Worm (Caenorhabditis elegans) whole organism, young adult: ENCODE results near the gene epg-9.

Source experiments
- B0035.1 ChIP-seq: sonication (generic microtip); optimal IDR thresholded peaks from 2 replicates; lab custom pipeline; 2016; ENCODE audit warnings: missing genetic modification characterization, mild to moderate bottlenecking, missing compliant biosample characterization, missing genotype, missing genetic modification reagents
- B0336.3 ChIP-seq: fragments of 200-800 bp; sonication (Bioruptor generic); IDR thresholded peaks from 2 replicates; pipeline ENCODE4 v1.3.6; 2022; ENCODE audit warnings: missing genetic modification characterization, missing compliant biosample characterization
- C06A6.2 ChIP-seq: fragments of 200-800 bp; sonication (Bioruptor generic); conservative IDR thresholded peaks from 2 replicates; pipeline ENCODE4 v1.3.6; 2022; ENCODE audit warnings: missing genetic modification characterization, missing compliant biosample characterization
- F10E7.11 ChIP-seq: sonication (generic microtip); optimal IDR thresholded peaks from 2 replicates; lab custom pipeline; 2017; ENCODE audit warnings: mild to moderate bottlenecking, missing genetic modification characterization, moderate library complexity, missing compliant biosample characterization
- F22D6.2 ChIP-seq: sonication (generic microtip); optimal IDR thresholded peaks from 2 replicates; lab custom pipeline; 2016; ENCODE audit warnings: mild to moderate bottlenecking, missing genetic modification characterization, missing compliant biosample characterization
- F33H1.4 ChIP-seq: fragments of 200-800 bp; sonication (Bioruptor generic); IDR thresholded peaks from 2 replicates; pipeline ENCODE4 v1.3.6; 2022; ENCODE audit warnings: missing genetic modification reagents, missing genetic modification characterization, missing compliant biosample characterization
- F39B2.1 ChIP-seq: fragments of 200-800 bp; sonication (Bioruptor generic); IDR thresholded peaks from 2 replicates; pipeline ENCODE4 v1.3.6; 2022; ENCODE audit warnings: missing genetic modification reagents, missing genetic modification characterization, missing compliant biosample characterization
- F49E8.2 ChIP-seq: sonication (generic microtip); optimal IDR thresholded peaks from 3 replicates; lab custom pipeline; 2017; ENCODE audit warnings: missing genetic modification characterization, mild to moderate bottlenecking, missing compliant biosample characterization, antibody characterized with exemption, moderate library complexity; ENCODE audit not compliant: insufficient read depth
- F52B5.7 ChIP-seq: sonication (generic microtip); optimal IDR thresholded peaks from 2 replicates; lab custom pipeline; 2016; ENCODE audit warnings: mild to moderate bottlenecking, missing genetic modification characterization, missing compliant biosample characterization
- F57C9.4 ChIP-seq: sonication (generic microtip); optimal IDR thresholded peaks from 2 replicates; lab custom pipeline; 2017; ENCODE audit warnings: mild to moderate bottlenecking, missing genetic modification characterization, missing compliant biosample characterization
- K12H6.12 ChIP-seq: fragments of 200-800 bp; sonication (Bioruptor generic); optimal IDR thresholded peaks from 2 replicates; lab custom pipeline; 2018; ENCODE audit warnings: mild to moderate bottlenecking, missing genetic modification characterization, missing compliant biosample characterization
- T26A5.8 ChIP-seq: sonication (generic microtip); optimal IDR thresholded peaks from 2 replicates; lab custom pipeline; 2016; ENCODE audit warnings: missing genetic modification characterization, missing compliant biosample characterization
- Y53G8AR.9 ChIP-seq: fragments of 200-800 bp; sonication (Bioruptor generic); conservative IDR thresholded peaks from 2 replicates; pipeline ENCODE4 v1.3.6; 2022; ENCODE audit warnings: missing genetic modification reagents, missing genetic modification characterization, missing compliant biosample characterization
- Y56A3A.18 ChIP-seq: fragments of 200-800 bp; sonication (Bioruptor generic); IDR thresholded peaks from 2 replicates; pipeline ENCODE4 v1.3.6; 2022; ENCODE audit warnings: missing genetic modification reagents, missing genetic modification characterization, missing compliant biosample characterization
- Y67H2A.10 ChIP-seq: fragments of 200-800 bp; sonication (Bioruptor generic); conservative IDR thresholded peaks from 2 replicates; pipeline ENCODE4 v1.3.6; 2022; ENCODE audit warnings: missing genetic modification reagents, missing genetic modification characterization, missing compliant biosample characterization
- Y95B8A.8 ChIP-seq: fragments of 200-800 bp; sonication (Bioruptor generic); IDR thresholded peaks from 2 replicates; pipeline ENCODE4 v1.3.6; 2022; ENCODE audit warnings: missing genetic modification reagents, missing genetic modification characterization, missing compliant biosample characterization
- athp-1 ChIP-seq: sonication (generic microtip); optimal IDR thresholded peaks from 2 replicates; lab custom pipeline; 2017; ENCODE audit warnings: mild to moderate bottlenecking, missing genetic modification characterization, missing compliant biosample characterization
- ceh-100 ChIP-seq: fragments of 200-800 bp; sonication (Bioruptor generic); IDR thresholded peaks from 2 replicates; pipeline ENCODE4 v1.3.6; 2022; ENCODE audit warnings: missing genetic modification reagents, missing genetic modification characterization, missing compliant biosample characterization
- ceh-58 ChIP-seq: fragments of 200-800 bp; sonication (Bioruptor generic); IDR thresholded peaks from 2 replicates; pipeline ENCODE4 v1.3.6; 2022; ENCODE audit warnings: missing genetic modification characterization, missing compliant biosample characterization
- ceh-91 ChIP-seq: fragments of 200-800 bp; sonication (Bioruptor generic); IDR thresholded peaks from 2 replicates; pipeline ENCODE4 v1.3.6; 2022; ENCODE audit warnings: missing genetic modification reagents, missing genetic modification characterization, missing compliant biosample characterization
- dpff-1 ChIP-seq: sonication (generic microtip); optimal IDR thresholded peaks from 2 replicates; lab custom pipeline; 2017; ENCODE audit warnings: mild to moderate bottlenecking, missing genetic modification characterization, missing compliant biosample characterization
- ekl-4 ChIP-seq: fragments of 200-800 bp; sonication (Bioruptor generic); IDR thresholded peaks from 2 replicates; pipeline ENCODE4 v1.3.6; 2022; ENCODE audit warnings: missing genetic modification reagents, missing genetic modification characterization, missing compliant biosample characterization
- hlh-12 ChIP-seq: sonication (generic microtip); optimal IDR thresholded peaks from 2 replicates; lab custom pipeline; 2016; ENCODE audit warnings: missing genetic modification characterization, missing compliant biosample characterization
- hlh-26 ChIP-seq: fragments of 200-800 bp; sonication (Bioruptor generic); conservative IDR thresholded peaks from 2 replicates; pipeline ENCODE4 v1.3.6; 2022; ENCODE audit warnings: missing genetic modification reagents, missing genetic modification characterization, missing compliant biosample characterization
- hmg-1.2 ChIP-seq: fragments of 200-800 bp; sonication (Bioruptor generic); IDR thresholded peaks from 2 replicates; pipeline ENCODE4 v1.3.6; 2022; ENCODE audit warnings: missing genetic modification reagents, missing genetic modification characterization, missing compliant biosample characterization
- hrde-1 ChIP-seq: sonication (generic microtip); optimal IDR thresholded peaks from 2 replicates; lab custom pipeline; 2016; ENCODE audit warnings: missing genetic modification characterization, mild to moderate bottlenecking, missing compliant biosample characterization, moderate library complexity, missing genotype, missing genetic modification reagents, borderline replicate concordance
- lin-35 ChIP-seq, 3 experiments: fragments of 150-350 bp in 2 of 3; sonication (generic microtip) in 1 of 3; optimal IDR thresholded peaks; 2 replicates each; lab custom pipeline; 2014 to 2018; ENCODE audit warnings: missing biosample characterization in 3 of 3, missing genetic modification characterization in 3 of 3, missing genetic modification reagents in 3 of 3
- lsl-1 ChIP-seq: fragments of 200-800 bp; sonication (Bioruptor generic); optimal IDR thresholded peaks from 2 replicates; lab custom pipeline; 2018; ENCODE audit warnings: mild to moderate bottlenecking, missing genetic modification characterization, moderate library complexity, missing compliant biosample characterization
- madf-10 ChIP-seq: sonication (generic microtip); optimal IDR thresholded peaks from 2 replicates; lab custom pipeline; 2016; ENCODE audit warnings: mild to moderate bottlenecking, missing genetic modification characterization, missing compliant biosample characterization
- madf-6 ChIP-seq: fragments of 200-800 bp; sonication (Bioruptor generic); IDR thresholded peaks from 2 replicates; pipeline ENCODE4 v1.3.6; 2022; ENCODE audit warnings: missing genetic modification reagents, missing genetic modification characterization, missing compliant biosample characterization
- mcd-1 ChIP-seq: fragments of 200-800 bp; sonication (Bioruptor generic); IDR thresholded peaks from 2 replicates; pipeline ENCODE4 v1.3.6; 2022; ENCODE audit warnings: missing genetic modification reagents, missing genetic modification characterization, missing compliant biosample characterization
- nhr-179 ChIP-seq: sonication (generic microtip); optimal IDR thresholded peaks from 2 replicates; lab custom pipeline; 2016; ENCODE audit warnings: mild to moderate bottlenecking, missing genetic modification characterization, missing compliant biosample characterization
- rec-8 ChIP-seq, 2 experiments: sonication (generic microtip); optimal IDR thresholded peaks; 2 replicates each; lab custom pipeline; 2016; ENCODE audit warnings: mild to moderate bottlenecking in 2 of 2, missing genetic modification characterization in 2 of 2, missing genetic modification reagents in 2 of 2, missing genotype in 2 of 2, missing biosample characterization in 1 of 2, missing compliant biosample characterization in 1 of 2, moderate library complexity in 1 of 2
- sdz-38 ChIP-seq: sonication (generic microtip); optimal IDR thresholded peaks from 2 replicates; lab custom pipeline; 2016; ENCODE audit warnings: missing genotype, missing genetic modification characterization, missing compliant biosample characterization
- snpc-1.3 ChIP-seq: sonication (generic microtip); optimal IDR thresholded peaks from 2 replicates; lab custom pipeline; 2017; ENCODE audit warnings: missing genetic modification characterization, mild to moderate bottlenecking, missing compliant biosample characterization, antibody characterized with exemption, moderate library complexity, missing genotype, missing genetic modification reagents; ENCODE audit not compliant: insufficient read depth
- tlf-1 ChIP-seq: fragments of 200-800 bp; sonication (Bioruptor generic); optimal IDR thresholded peaks from 2 replicates; lab custom pipeline; 2018; ENCODE audit warnings: mild to moderate bottlenecking, missing genetic modification characterization, missing compliant biosample characterization
- unc-130 ChIP-seq: sonication (generic microtip); optimal IDR thresholded peaks from 2 replicates; lab custom pipeline; 2016; ENCODE audit warnings: missing genetic modification reagents, missing genetic modification characterization, missing compliant biosample characterization
- unc-62 ChIP-seq: fragments of 150-350 bp; optimal IDR thresholded peaks from 2 replicates; lab custom pipeline; 2014; ENCODE audit warnings: missing biosample characterization, missing genetic modification reagents, missing genetic modification characterization
- zfh-2 ChIP-seq: fragments of 200-800 bp; sonication (Bioruptor generic); conservative IDR thresholded peaks from 2 replicates; pipeline ENCODE4 v1.3.6; 2022; ENCODE audit warnings: missing genetic modification reagents, missing genetic modification characterization, missing compliant biosample characterization
- ztf-22 ChIP-seq: fragments of 200-800 bp; sonication (Bioruptor generic); optimal IDR thresholded peaks from 2 replicates; lab custom pipeline; 2018; ENCODE audit warnings: mild to moderate bottlenecking, missing genetic modification characterization, moderate library complexity, missing compliant biosample characterization
- ztf-26 ChIP-seq: sonication (generic microtip); optimal IDR thresholded peaks from 2 replicates; lab custom pipeline; 2017; ENCODE audit warnings: missing genetic modification characterization, missing compliant biosample characterization

Gene epg-9

ce11 chrIV:2602862-2603189 is 1.9 kb downstream of the epg-9 start (continued):
- TF ChIP-seq hrde-1 (tag; lab: Kevin White, UChicago) (no peak), rec-8 (tag; optimal IDR thresholded peaks at IDR 0.05; lab: Kevin White, UChicago) (no peak), Y67H2A.10 (GFP tag; lab: Robert Waterston, UW) (no peak), dpff-1 (tag; lab: Kevin White, UChicago) (no peak), nhr-179 (tag; lab: Kevin White, UChicago) (no peak), lsl-1 (GFP tag; lab: Kevin White, UChicago) (no peak), ceh-58 (no peak), T26A5.8 (tag; lab: Kevin White, UChicago) (no peak), F33H1.4 (GFP tag; lab: Robert Waterston, UW) (peak; percentile 39), sdz-38 (tag; lab: Kevin White, UChicago) (no peak), hmg-1.2 (GFP tag; lab: Robert Waterston, UW) (no peak), tlf-1 (GFP tag; lab: Kevin White, UChicago) (no peak), mcd-1 (GFP tag; lab: Robert Waterston, UW) (peak; percentile 46; the same call in 1 of the 2 replicates), zfh-2 (GFP tag; lab: Robert Waterston, UW) (peak; percentile 84), snpc-1.3 (tag; lab: Kevin White, UChicago) (no peak), unc-62 (GFP tag; lab: Kevin White, UChicago) (no peak), F52B5.7 (tag; lab: Kevin White, UChicago) (no peak), athp-1 (tag; lab: Kevin White, UChicago) (peak; percentile 21), F10E7.11 (tag; lab: Kevin White, UChicago) (no peak), ekl-4 (no peak), B0035.1 (tag; lab: Kevin White, UChicago) (no peak), ceh-100 (GFP tag; lab: Robert Waterston, UW) (no peak), ceh-91 (no peak), Y56A3A.18 (no peak), madf-10 (tag; lab: Kevin White, UChicago) (no peak), hlh-26 (GFP tag; lab: Robert Waterston, UW) (no peak), F57C9.4 (tag; lab: Kevin White, UChicago) (no peak), unc-130 (GFP tag; lab: Kevin White, UChicago) (no peak), C06A6.2 (GFP tag; lab: Robert Waterston, UW) (no peak), B0336.3 (no peak), madf-6 (GFP tag; lab: Robert Waterston, UW) (no peak; the same call in 1 of the 2 replicates), hlh-12 (tag; lab: Kevin White, UChicago) (no peak), K12H6.12 (tag; lab: Kevin White, UChicago) (no peak), Y53G8AR.9 (GFP tag; lab: Robert Waterston, UW) (no peak), ztf-22 (GFP tag; lab: Kevin White, UChicago) (no peak), F39B2.1 (GFP tag; lab: Robert Waterston, UW) (no peak), F22D6.2 (tag; lab: Kevin White, UChicago) (no peak), lin-35 (GFP tag; optimal IDR thresholded peaks at IDR 0.05; lab: Kevin White, UChicago) (no peak), Y95B8A.8 (GFP tag; lab: Robert Waterston, UW) (0 out of 2 replicates have a peak, but pooled peaks have one; percentile 17), ztf-26 (tag; lab: Kevin White, UChicago) (no peak), F49E8.2 (tag; lab: Kevin White, UChicago) (no peak)
